Comparison of ENCODE assay signal across 1 fruit fly cellular context in the genomic region with DNA sequence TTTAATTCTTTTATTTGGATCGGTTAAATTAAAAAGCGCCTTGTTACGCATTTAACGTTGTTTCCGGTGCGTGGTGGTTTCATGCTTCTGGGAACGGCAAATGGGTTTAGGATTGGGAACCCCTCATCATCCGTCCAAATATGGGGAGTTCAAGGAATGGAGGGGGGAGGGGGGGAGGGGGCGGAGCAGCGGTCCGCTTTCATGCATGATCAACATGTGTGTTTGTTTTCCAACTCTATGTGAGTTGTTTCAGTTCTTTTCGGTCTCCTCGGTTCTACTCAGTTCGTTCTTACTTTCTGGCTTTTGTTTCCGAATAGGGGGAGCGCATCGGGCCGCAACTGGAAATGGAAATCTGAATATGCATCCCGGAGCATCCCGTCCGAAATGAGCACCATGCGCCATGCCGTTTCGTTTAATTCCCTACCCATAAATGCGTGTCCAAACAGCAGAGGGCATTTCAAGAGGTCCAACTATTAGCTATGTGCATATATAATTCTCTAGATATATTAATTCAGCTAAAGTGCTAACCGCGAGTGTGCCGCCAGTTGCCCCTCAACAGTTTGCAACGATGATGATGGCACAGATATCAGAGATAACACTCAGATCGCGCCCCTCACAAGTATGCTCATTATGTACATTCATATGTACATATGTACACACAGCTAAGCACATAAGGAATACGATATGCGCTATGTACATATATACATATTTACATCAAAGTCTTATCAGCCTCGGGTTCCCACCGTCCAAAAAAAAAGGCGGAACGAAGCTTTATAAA.
TF ChIP-seq lines count a peak whose summit lies in the region.

No protein-coding gene starts in this region.

TF ChIP-seq in whole organism, embryonic, 481 proteins besides CTCF, POLR2A, EP300 and RAD21 (continued from another document and continues in another):
- TF ChIP-seq CkIIα-i1 (GFP tag; IDR thresholded peaks at IDR 0.05; lab: Robert Waterston, UW), result peak; percentile 59; the same call in 1 of the 2 replicates
- TF ChIP-seq chm (GFP tag; IDR thresholded peaks at IDR 0.05; lab: Robert Waterston, UW), result peak; percentile 95
- peak; percentile 54 for TF ChIP-seq ap (GFP tag; IDR thresholded peaks at IDR 0.05; lab: Robert Waterston, UW)
- peak; percentile 93 for TF ChIP-seq CG4854 (GFP tag; optimal IDR thresholded peaks at IDR 0.05; lab: Kevin White, UChicago)
- TF ChIP-seq CG14965 (GFP tag; optimal IDR thresholded peaks at IDR 0.05; lab: Kevin White, UChicago; ENCODE audit: borderline replicate concordance), result peak; percentile 73
- peak; percentile 60 for TF ChIP-seq Myb (GFP tag; optimal IDR thresholded peaks at IDR 0.05; lab: Kevin White, UChicago)
- TF ChIP-seq CG7357 (GFP tag; IDR thresholded peaks at IDR 0.05; lab: Robert Waterston, UW), result peak; percentile 48; the same call in 1 of the 3 replicates
- TF ChIP-seq Sox102F (GFP tag; optimal IDR thresholded peaks at IDR 0.05; lab: Kevin White, UChicago), result peak; percentile 86
- peak; percentile 91 for TF ChIP-seq CG6765 (GFP tag; optimal IDR thresholded peaks at IDR 0.05; lab: Kevin White, UChicago)
- no peak for TF ChIP-seq mld (GFP tag; IDR thresholded peaks at IDR 0.05; lab: Robert Waterston, UW; ENCODE audit: partially characterized antibody)
- peak; percentile 22 for TF ChIP-seq fu2 (GFP tag; optimal IDR thresholded peaks at IDR 0.05; lab: Kevin White, UChicago)
- peak; percentile 93 for TF ChIP-seq BtbVII (GFP tag; optimal IDR thresholded peaks at IDR 0.05; lab: Kevin White, UChicago)
- TF ChIP-seq ind (GFP tag; optimal IDR thresholded peaks at IDR 0.05; lab: Kevin White, UChicago), result peak; percentile 50
- no peak; the same call in 1 of the 2 replicates for TF ChIP-seq Poxn (GFP tag; IDR thresholded peaks at IDR 0.05; lab: Robert Waterston, UW)
- peak; percentile 76 for TF ChIP-seq psq (GFP tag; optimal IDR thresholded peaks at IDR 0.05; lab: Kevin White, UChicago)
- peak; percentile 96 for TF ChIP-seq CG10431 (GFP tag; optimal IDR thresholded peaks at IDR 0.05; lab: Kevin White, UChicago)
- TF ChIP-seq CG7839 (tag; optimal IDR thresholded peaks at IDR 0.05; lab: Kevin White, UChicago), result peak; percentile 86
- peak; percentile 87 for TF ChIP-seq CG11504 (tag; optimal IDR thresholded peaks at IDR 0.05; lab: Kevin White, UChicago)
- peak; percentile 99 for TF ChIP-seq ATbp (GFP tag; optimal IDR thresholded peaks at IDR 0.05; lab: Kevin White, UChicago)
- TF ChIP-seq CrebB (tag; optimal IDR thresholded peaks at IDR 0.05; lab: Kevin White, UChicago), result peak; percentile 95
- no peak for TF ChIP-seq CG7963 (GFP tag; IDR thresholded peaks at IDR 0.05; lab: Robert Waterston, UW; ENCODE audit: partially characterized antibody)
- TF ChIP-seq Dfd (GFP tag; optimal IDR thresholded peaks at IDR 0.05; lab: Kevin White, UChicago), result no peak
- peak; percentile 98 for TF ChIP-seq CG1233 (GFP tag; optimal IDR thresholded peaks at IDR 0.05; lab: Kevin White, UChicago)
- peak; percentile 91 for TF ChIP-seq CG11398 (GFP tag; optimal IDR thresholded peaks at IDR 0.05; lab: Kevin White, UChicago)
- peak; percentile 87 for TF ChIP-seq da (GFP tag; optimal IDR thresholded peaks at IDR 0.05; lab: Kevin White, UChicago)
- TF ChIP-seq br (optimal IDR thresholded peaks at IDR 0.05; lab: Kevin White, UChicago), result no peak
- peak; percentile 61; the same call in 1 of the 2 replicates for TF ChIP-seq lmd (GFP tag; IDR thresholded peaks at IDR 0.05; lab: Robert Waterston, UW)
- peak; percentile 98 for TF ChIP-seq Med (GFP tag; lab: Kevin White, UChicago)
- TF ChIP-seq Hmr (GFP tag; optimal IDR thresholded peaks at IDR 0.05; lab: Kevin White, UChicago), result peak; percentile 96
- peak; percentile 90 for TF ChIP-seq CG8281 (tag; optimal IDR thresholded peaks at IDR 0.05; lab: Kevin White, UChicago)
- peak; percentile 61 for TF ChIP-seq CG30431 (GFP tag; optimal IDR thresholded peaks at IDR 0.05; lab: Kevin White, UChicago)
- TF ChIP-seq org-1 (GFP tag; optimal IDR thresholded peaks at IDR 0.05; lab: Kevin White, UChicago), result peak; percentile 92
- TF ChIP-seq CG12391 (tag; optimal IDR thresholded peaks at IDR 0.05; lab: Kevin White, UChicago), result peak; percentile 78
- TF ChIP-seq CG13624 (GFP tag; optimal IDR thresholded peaks at IDR 0.05; lab: Kevin White, UChicago), result peak; percentile 78
- peak; percentile 82 for TF ChIP-seq Nf-YB (GFP tag; optimal IDR thresholded peaks at IDR 0.05; lab: Kevin White, UChicago)
- TF ChIP-seq ham (GFP tag; IDR thresholded peaks at IDR 0.05; lab: Robert Waterston, UW), result peak; percentile 56; the same call in 1 of the 2 replicates
- peak; percentile 83 for TF ChIP-seq sima (GFP tag; optimal IDR thresholded peaks at IDR 0.05; lab: Kevin White, UChicago)
- peak; percentile 49 for TF ChIP-seq trem (tag; optimal IDR thresholded peaks at IDR 0.05; lab: Kevin White, UChicago)
- TF ChIP-seq hkb (optimal IDR thresholded peaks at IDR 0.05; lab: Kevin White, UChicago), result no peak
- peak; percentile 92 for TF ChIP-seq hkb (GFP tag; IDR thresholded peaks at IDR 0.05; lab: Robert Waterston, UW)
- peak; percentile 84; the same call in 2 of the 3 replicates for TF ChIP-seq B-H1 (GFP tag; IDR thresholded peaks at IDR 0.05; lab: Robert Waterston, UW)
- TF ChIP-seq eve (GFP tag; optimal IDR thresholded peaks at IDR 0.05; lab: Kevin White, UChicago), result no peak
- TF ChIP-seq Neu2 (GFP tag; optimal IDR thresholded peaks at IDR 0.05; lab: Kevin White, UChicago; ENCODE audit: borderline replicate concordance), result peak; percentile 46
- TF ChIP-seq Hsf (GFP tag; optimal IDR thresholded peaks at IDR 0.05; lab: Kevin White, UChicago), result peak; percentile 78
- TF ChIP-seq CG18262 (tag; optimal IDR thresholded peaks at IDR 0.05; lab: Kevin White, UChicago), result peak; percentile 82
- TF ChIP-seq Sin3A (optimal IDR thresholded peaks at IDR 0.05; lab: Kevin White, UChicago), result no peak
- TF ChIP-seq Tbp (GFP tag; optimal IDR thresholded peaks at IDR 0.05; lab: Kevin White, UChicago), result no peak
- TF ChIP-seq CG17612 (GFP tag; IDR thresholded peaks at IDR 0.05; lab: Robert Waterston, UW), result peak; percentile 78
- peak; percentile 86 for TF ChIP-seq CG8290 (GFP tag; optimal IDR thresholded peaks at IDR 0.05; lab: Kevin White, UChicago)
- TF ChIP-seq CG8290 (tag; optimal IDR thresholded peaks at IDR 0.05; lab: Kevin White, UChicago), result peak; percentile 98 to 99
- TF ChIP-seq Hr51 (GFP tag; optimal IDR thresholded peaks at IDR 0.05; lab: Kevin White, UChicago), result peak; percentile 72 to 89
- TF ChIP-seq Fer2 (tag; optimal IDR thresholded peaks at IDR 0.05; lab: Kevin White, UChicago), result peak; percentile 93
- peak; percentile 87 for TF ChIP-seq Side (GFP tag; optimal IDR thresholded peaks at IDR 0.05; lab: Kevin White, UChicago)
- TF ChIP-seq CG6683 (GFP tag; optimal IDR thresholded peaks at IDR 0.05; lab: Kevin White, UChicago), result peak; percentile 91
- peak; percentile 83 for TF ChIP-seq tin (GFP tag; optimal IDR thresholded peaks at IDR 0.05; lab: Kevin White, UChicago)
- TF ChIP-seq CG13123 (GFP tag; optimal IDR thresholded peaks at IDR 0.05; lab: Kevin White, UChicago), result peak; percentile 92
- peak; percentile 95 for TF ChIP-seq CG12299 (tag; optimal IDR thresholded peaks at IDR 0.05; lab: Kevin White, UChicago)
- TF ChIP-seq CG15269 (tag; optimal IDR thresholded peaks at IDR 0.05; lab: Kevin White, UChicago), result peak; percentile 94
- peak; percentile 92 for TF ChIP-seq CoRest (tag; optimal IDR thresholded peaks at IDR 0.05; lab: Kevin White, UChicago)
- TF ChIP-seq CG3838 (GFP tag; optimal IDR thresholded peaks at IDR 0.05; lab: Kevin White, UChicago), result peak; percentile 89
- TF ChIP-seq Dek (tag; optimal IDR thresholded peaks at IDR 0.05; lab: Kevin White, UChicago), result peak; percentile 92
- TF ChIP-seq grn (GFP tag; optimal IDR thresholded peaks at IDR 0.05; lab: Kevin White, UChicago), result peak; percentile 96
- no peak for TF ChIP-seq ro (GFP tag; IDR thresholded peaks at IDR 0.05; lab: Robert Waterston, UW)
- TF ChIP-seq klu (GFP tag; IDR thresholded peaks at IDR 0.05; lab: Robert Waterston, UW), result 0 out of 2 replicates have a peak, but pooled peaks have one; percentile 28
- TF ChIP-seq CG9817 (tag; optimal IDR thresholded peaks at IDR 0.05; lab: Kevin White, UChicago), result peak; percentile 90
- TF ChIP-seq MESR4 (GFP tag; optimal IDR thresholded peaks at IDR 0.05; lab: Kevin White, UChicago), result peak; percentile 23
- TF ChIP-seq insv (GFP tag; optimal IDR thresholded peaks at IDR 0.05; lab: Kevin White, UChicago), result peak; percentile 36 to 83
- no peak for TF ChIP-seq hbn (GFP tag; IDR thresholded peaks at IDR 0.05; lab: Robert Waterston, UW; ENCODE audit: partially characterized antibody)
- peak; percentile 99 for TF ChIP-seq sens (GFP tag; lab: Kevin White, UChicago)
- TF ChIP-seq CG12155 (GFP tag; optimal IDR thresholded peaks at IDR 0.05; lab: Kevin White, UChicago), result peak; percentile 47
- peak; percentile 94 for TF ChIP-seq Hey (tag; optimal IDR thresholded peaks at IDR 0.05; lab: Kevin White, UChicago)
- TF ChIP-seq sc (optimal IDR thresholded peaks at IDR 0.05; lab: Kevin White, UChicago), result no peak
- TF ChIP-seq sc (GFP tag; optimal IDR thresholded peaks at IDR 0.05; lab: Kevin White, UChicago), result peak; percentile 93
- TF ChIP-seq CG11093 (GFP tag; IDR thresholded peaks at IDR 0.05; lab: Robert Waterston, UW), result peak; percentile 85; the same call in 1 of the 3 replicates
- TF ChIP-seq Xrp1 (GFP tag; IDR thresholded peaks at IDR 0.05; lab: Robert Waterston, UW), result peak; percentile 97
- TF ChIP-seq Ets65A (GFP tag; lab: Kevin White, UChicago), result peak; percentile 93
- TF ChIP-seq Awh (GFP tag; IDR thresholded peaks at IDR 0.05; lab: Robert Waterston, UW), result peak; percentile 97
- no peak for TF ChIP-seq Dip2 (GFP tag; IDR thresholded peaks at IDR 0.05; lab: Robert Waterston, UW)
- TF ChIP-seq CG10274 (GFP tag; optimal IDR thresholded peaks at IDR 0.05; lab: Kevin White, UChicago), result peak; percentile 77
- no peak for TF ChIP-seq Scr (GFP tag; IDR thresholded peaks at IDR 0.05; lab: Robert Waterston, UW; ENCODE audit: partially characterized antibody)
- peak; percentile 23 for TF ChIP-seq gfzf (GFP tag; optimal IDR thresholded peaks at IDR 0.05; lab: Kevin White, UChicago)
- peak; percentile 71 for TF ChIP-seq E2f2 (GFP tag; IDR thresholded peaks at IDR 0.05; lab: Robert Waterston, UW)
- TF ChIP-seq CG7987 (GFP tag; optimal IDR thresholded peaks at IDR 0.05; lab: Kevin White, UChicago), result peak; percentile 99
- TF ChIP-seq Taf1 (GFP tag; IDR thresholded peaks at IDR 0.05; lab: Robert Waterston, UW), result no peak
- TF ChIP-seq Usf (GFP tag; optimal IDR thresholded peaks at IDR 0.05; lab: Kevin White, UChicago), result peak; percentile 16
- TF ChIP-seq gcm2 (GFP tag; optimal IDR thresholded peaks at IDR 0.05; lab: Kevin White, UChicago), result peak; percentile 74
- peak; percentile 88 for TF ChIP-seq CG5180 (GFP tag; optimal IDR thresholded peaks at IDR 0.05; lab: Kevin White, UChicago)
- peak; percentile 70 for TF ChIP-seq CG4730 (GFP tag; IDR thresholded peaks at IDR 0.05; lab: Robert Waterston, UW)
- peak; percentile 83 for TF ChIP-seq vvl (GFP tag; IDR thresholded peaks at IDR 0.05; lab: Robert Waterston, UW)
- TF ChIP-seq phol (tag; optimal IDR thresholded peaks at IDR 0.05; lab: Kevin White, UChicago), result peak; percentile 30
- TF ChIP-seq B-H2 (GFP tag; optimal IDR thresholded peaks at IDR 0.05; lab: Kevin White, UChicago), result peak; percentile 93
- TF ChIP-seq CG10267 (tag; optimal IDR thresholded peaks at IDR 0.05; lab: Kevin White, UChicago), result peak; percentile 75
- TF ChIP-seq zfh1 (GFP tag; IDR thresholded peaks at IDR 0.05; lab: Robert Waterston, UW), result peak; percentile 94
- peak; percentile 87 for TF ChIP-seq CG4424 (GFP tag; optimal IDR thresholded peaks at IDR 0.05; lab: Kevin White, UChicago)
- TF ChIP-seq CG12769 (tag; optimal IDR thresholded peaks at IDR 0.05; lab: Kevin White, UChicago), result peak; percentile 94
- TF ChIP-seq Dp (GFP tag; optimal IDR thresholded peaks at IDR 0.05; lab: Kevin White, UChicago), result peak; percentile 14
- peak; percentile 91 for TF ChIP-seq schlank (tag; optimal IDR thresholded peaks at IDR 0.05; lab: Kevin White, UChicago)
- TF ChIP-seq CG6654 (GFP tag; optimal IDR thresholded peaks at IDR 0.05; lab: Kevin White, UChicago), result peak; percentile 64
- peak; percentile 99 for TF ChIP-seq Asciz (GFP tag; optimal IDR thresholded peaks at IDR 0.05; lab: Kevin White, UChicago)
- TF ChIP-seq Dll (GFP tag; IDR thresholded peaks at IDR 0.05; lab: Robert Waterston, UW; ENCODE audit: partially characterized antibody), result no peak
- TF ChIP-seq CG32772 (GFP tag; IDR thresholded peaks at IDR 0.05; lab: Robert Waterston, UW), result peak; percentile 61
- TF ChIP-seq lilli (GFP tag; optimal IDR thresholded peaks at IDR 0.05; lab: Kevin White, UChicago), result peak; percentile 67
- TF ChIP-seq Doc3 (GFP tag; IDR thresholded peaks at IDR 0.05; lab: Robert Waterston, UW; ENCODE audit: partially characterized antibody), result no peak
- peak; percentile 84 for TF ChIP-seq ewg (GFP tag; optimal IDR thresholded peaks at IDR 0.05; lab: Kevin White, UChicago)
- TF ChIP-seq CG31365 (tag; optimal IDR thresholded peaks at IDR 0.05; lab: Kevin White, UChicago), result peak; percentile 88
- TF ChIP-seq CG15514 (GFP tag; optimal IDR thresholded peaks at IDR 0.05; lab: Kevin White, UChicago), result peak; percentile 93
- TF ChIP-seq CG11085 (GFP tag; IDR thresholded peaks at IDR 0.05; lab: Robert Waterston, UW), result peak; percentile 69; the same call in 1 of the 2 replicates
- peak; percentile 82 for TF ChIP-seq NfI (GFP tag; optimal IDR thresholded peaks at IDR 0.05; lab: Kevin White, UChicago)
- TF ChIP-seq CG2129 (GFP tag; IDR thresholded peaks at IDR 0.05; lab: Robert Waterston, UW; ENCODE audit: partially characterized antibody), result no peak
- TF ChIP-seq CG4404 (GFP tag; IDR thresholded peaks at IDR 0.05; lab: Robert Waterston, UW), result peak; percentile 29; the same call in 1 of the 2 replicates
- TF ChIP-seq tgo (GFP tag; IDR thresholded peaks at IDR 0.05; lab: Robert Waterston, UW), result peak; percentile 62; the same call in 2 of the 3 replicates
- peak; percentile 62 for TF ChIP-seq HmgD (GFP tag; optimal IDR thresholded peaks at IDR 0.05; lab: Kevin White, UChicago)
- TF ChIP-seq nmo (GFP tag; optimal IDR thresholded peaks at IDR 0.05; lab: Kevin White, UChicago), result peak; percentile 72
- peak; percentile 85 for TF ChIP-seq Jarid2 (GFP tag; optimal IDR thresholded peaks at IDR 0.05; lab: Kevin White, UChicago)
- TF ChIP-seq mam (GFP tag; optimal IDR thresholded peaks at IDR 0.05; lab: Kevin White, UChicago), result peak; percentile 65
- TF ChIP-seq CG10147 (GFP tag; optimal IDR thresholded peaks at IDR 0.05; lab: Kevin White, UChicago), result peak; percentile 82
- peak; percentile 38 for TF ChIP-seq Abd-B (GFP tag; optimal IDR thresholded peaks at IDR 0.05; lab: Kevin White, UChicago)
- TF ChIP-seq Gug (GFP tag; IDR thresholded peaks at IDR 0.05; lab: Robert Waterston, UW), result 0 out of 4 replicates have a peak, but pooled peaks have one; percentile 7
- TF ChIP-seq CG10959 (GFP tag; IDR thresholded peaks at IDR 0.05; lab: Robert Waterston, UW), result peak; percentile 79
